Worm (Caenorhabditis elegans) whole organism, L1 larva: ENCODE data around the gene Y67D8B.1.

Source experiments
- C04F5.9 ChIP-seq: sonication (generic microtip); optimal IDR thresholded peaks from 2 replicates; lab custom pipeline; 2016; ENCODE audit warnings: missing genetic modification characterization, missing compliant biosample characterization
- C16A3.4 ChIP-seq: fragments of 150-350 bp; optimal IDR thresholded peaks from 2 replicates; lab custom pipeline; 2014; ENCODE audit warnings: missing biosample characterization, missing genetic modification characterization
- aha-1 ChIP-seq: fragments of 150-350 bp; optimal IDR thresholded peaks from 2 replicates; lab custom pipeline; 2014; ENCODE audit warnings: missing biosample characterization, missing genetic modification characterization
- alr-1 ChIP-seq: fragments of 200-800 bp; sonication (Bioruptor generic); optimal IDR thresholded peaks from 2 replicates; lab custom pipeline; 2018; ENCODE audit warnings: borderline replicate concordance, mild to moderate bottlenecking, missing genetic modification characterization, missing compliant biosample characterization
- aly-2 ChIP-seq: fragments of 150-350 bp; optimal IDR thresholded peaks from 2 replicates; lab custom pipeline; 2014; ENCODE audit warnings: missing biosample characterization, missing genetic modification characterization
- ceh-63 ChIP-seq: fragments of 200-800 bp; sonication (Bioruptor generic); optimal IDR thresholded peaks from 2 replicates; lab custom pipeline; 2018; ENCODE audit warnings: mild to moderate bottlenecking, missing genetic modification characterization, missing compliant biosample characterization
- ceh-8 ChIP-seq: fragments of 200-800 bp; sonication (Bioruptor generic); optimal IDR thresholded peaks from 2 replicates; lab custom pipeline; 2018; ENCODE audit warnings: mild to moderate bottlenecking, missing genetic modification characterization, moderate library complexity, missing compliant biosample characterization
- ceh-90 ChIP-seq: sonication (generic microtip); optimal IDR thresholded peaks from 2 replicates; lab custom pipeline; 2016; ENCODE audit warnings: missing genetic modification characterization, missing compliant biosample characterization
- efl-1 ChIP-seq, 4 experiments: fragments of 150-350 bp; optimal IDR thresholded peaks in 3 of 4; peaks in 1 of 4; 1 replicate in 1 of 4; 2 replicates in 3 of 4; lab custom pipeline; 2014; ENCODE audit warnings: missing biosample characterization in 2 of 4, missing genetic modification characterization in 2 of 4, missing genetic modification reagents in 2 of 4
- egl-13 ChIP-seq: sonication (generic microtip); optimal IDR thresholded peaks from 2 replicates; lab custom pipeline; 2016; ENCODE audit warnings: missing genotype, missing genetic modification reagents, missing genetic modification characterization, missing compliant biosample characterization
- egl-27 ChIP-seq, 2 experiments: fragments of 150-350 bp in 1 of 2; sonication (generic microtip); optimal IDR thresholded peaks; 3 replicates each; lab custom pipeline; 2017 to 2018; ENCODE audit warnings: missing biosample characterization in 2 of 2, missing genetic modification characterization in 2 of 2, missing genetic modification reagents in 2 of 2
- elt-3 ChIP-seq, 6 experiments: fragments of 150-350 bp in 1 of 6; sonication (generic microtip); optimal IDR thresholded peaks; 2 replicates each; lab custom pipeline; 2017 to 2018; ENCODE audit warnings: missing biosample characterization in 6 of 6, missing genetic modification characterization in 6 of 6, inconsistent platforms in 1 of 6
- ets-5 ChIP-seq: fragments of 200-800 bp; sonication (Bioruptor generic); IDR thresholded peaks from 2 replicates; pipeline ENCODE4 v1.3.6; 2022; ENCODE audit warnings: missing genetic modification characterization, missing compliant biosample characterization
- fkh-10 ChIP-seq: sonication (generic microtip); optimal IDR thresholded peaks from 2 replicates; lab custom pipeline; 2017; ENCODE audit warnings: missing biosample characterization, missing genetic modification reagents, missing genetic modification characterization
- fkh-8 ChIP-seq: sonication (generic microtip); optimal IDR thresholded peaks from 2 replicates; lab custom pipeline; 2016; ENCODE audit warnings: mild to moderate bottlenecking, missing genetic modification characterization, missing compliant biosample characterization
- fos-1 ChIP-seq: fragments of 150-350 bp; optimal IDR thresholded peaks from 2 replicates; lab custom pipeline; 2014; ENCODE audit warnings: missing biosample characterization, missing genetic modification characterization
- hlh-17 ChIP-seq: fragments of 200-800 bp; sonication (Bioruptor generic); optimal IDR thresholded peaks from 2 replicates; lab custom pipeline; 2018; ENCODE audit warnings: missing genetic modification characterization, mild to moderate bottlenecking, missing compliant biosample characterization, moderate library complexity, borderline replicate concordance
- hlh-4 ChIP-seq: sonication (generic microtip); optimal IDR thresholded peaks from 2 replicates; lab custom pipeline; 2016; ENCODE audit warnings: mild to moderate bottlenecking, missing genetic modification characterization, missing compliant biosample characterization
- hpl-2 ChIP-seq: fragments of 150-350 bp; optimal IDR thresholded peaks from 2 replicates; lab custom pipeline; 2014; ENCODE audit warnings: missing biosample characterization, missing genetic modification reagents, missing genetic modification characterization
- irx-1 ChIP-seq: sonication (generic microtip); optimal IDR thresholded peaks from 2 replicates; lab custom pipeline; 2016; ENCODE audit warnings: missing genetic modification characterization, missing compliant biosample characterization
- lin-13 ChIP-seq: fragments of 150-350 bp; optimal IDR thresholded peaks from 2 replicates; lab custom pipeline; 2014; ENCODE audit warnings: missing biosample characterization, missing genetic modification reagents, missing genetic modification characterization
- lin-14 ChIP-seq: fragments of 200-800 bp; sonication (Bioruptor generic); optimal IDR thresholded peaks from 2 replicates; lab custom pipeline; 2018; ENCODE audit warnings: mild to moderate bottlenecking, missing genetic modification characterization, moderate library complexity, missing compliant biosample characterization
- lin-15B ChIP-seq: fragments of 150-350 bp; sonication (generic microtip); optimal IDR thresholded peaks from 3 replicates; lab custom pipeline; 2014; ENCODE audit warnings: missing biosample characterization, missing genetic modification characterization
- lin-35 ChIP-seq, 2 experiments: fragments of 150-350 bp; optimal IDR thresholded peaks; 2 replicates each; lab custom pipeline; 2014; ENCODE audit warnings: missing biosample characterization in 2 of 2, missing genetic modification characterization in 2 of 2, missing genetic modification reagents in 2 of 2
- lir-3 ChIP-seq: sonication (generic microtip); optimal IDR thresholded peaks from 2 replicates; lab custom pipeline; 2016; ENCODE audit warnings: mild to moderate bottlenecking, missing genetic modification characterization, moderate library complexity, missing compliant biosample characterization; ENCODE audit not compliant: poor library complexity
- mab-9 ChIP-seq: fragments of 200-800 bp; sonication (Bioruptor generic); IDR thresholded peaks from 2 replicates; pipeline ENCODE4 v1.3.6; 2022; ENCODE audit warnings: missing genetic modification reagents, missing genetic modification characterization, missing compliant biosample characterization
- mdl-1 ChIP-seq, 2 experiments: fragments of 150-350 bp; optimal IDR thresholded peaks; 2 replicates each; lab custom pipeline; 2014 to 2017; ENCODE audit warnings: missing biosample characterization in 2 of 2, missing genetic modification characterization in 2 of 2, inconsistent platforms in 1 of 2
- nhr-11 ChIP-seq: fragments of 150-350 bp; optimal IDR thresholded peaks from 2 replicates; lab custom pipeline; 2014; ENCODE audit warnings: missing biosample characterization, missing genetic modification characterization
- nhr-12 ChIP-seq: sonication (generic microtip); optimal IDR thresholded peaks from 2 replicates; lab custom pipeline; 2017; ENCODE audit warnings: missing biosample characterization, missing genetic modification characterization
- nhr-237 ChIP-seq: fragments of 150-350 bp; optimal IDR thresholded peaks from 2 replicates; lab custom pipeline; 2014; ENCODE audit warnings: missing biosample characterization, missing genetic modification characterization
- nhr-47 ChIP-seq: sonication (generic microtip); optimal IDR thresholded peaks from 2 replicates; lab custom pipeline; 2016; ENCODE audit warnings: mild to moderate bottlenecking, missing genetic modification characterization, moderate library complexity, missing compliant biosample characterization
- nhr-71 ChIP-seq: sonication (generic microtip); optimal IDR thresholded peaks from 2 replicates; lab custom pipeline; 2016; ENCODE audit warnings: mild to moderate bottlenecking, missing genetic modification characterization, moderate library complexity, missing compliant biosample characterization
- nhr-76 ChIP-seq: sonication (generic microtip); optimal IDR thresholded peaks from 2 replicates; lab custom pipeline; 2017; ENCODE audit warnings: missing biosample characterization, missing genetic modification characterization
- nhr-84 ChIP-seq: sonication (generic microtip); optimal IDR thresholded peaks from 2 replicates; lab custom pipeline; 2017; ENCODE audit warnings: missing biosample characterization, missing genetic modification characterization
- nhr-85 ChIP-seq: sonication (generic microtip); peaks from one replicate; lab custom pipeline; 2016; ENCODE audit warnings: missing genetic modification characterization, inconsistent platforms, missing compliant biosample characterization
- pqm-1 ChIP-seq: sonication (generic microtip); optimal IDR thresholded peaks from 3 replicates; lab custom pipeline; 2017; ENCODE audit warnings: missing biosample characterization, missing genetic modification characterization
- snu-23 ChIP-seq: sonication (generic microtip); optimal IDR thresholded peaks from 2 replicates; lab custom pipeline; 2016; ENCODE audit warnings: missing genetic modification characterization, missing compliant biosample characterization
- sox-4 ChIP-seq: sonication (generic microtip); optimal IDR thresholded peaks from 2 replicates; lab custom pipeline; 2016; ENCODE audit warnings: missing genetic modification characterization, missing compliant biosample characterization
- sptf-1 ChIP-seq: fragments of 150-350 bp; optimal IDR thresholded peaks from 2 replicates; lab custom pipeline; 2014; ENCODE audit warnings: missing biosample characterization, missing genetic modification characterization
- sup-37 ChIP-seq: fragments of 200-800 bp; sonication (Bioruptor generic); optimal IDR thresholded peaks from 2 replicates; lab custom pipeline; 2018; ENCODE audit warnings: mild to moderate bottlenecking, missing genetic modification characterization, missing compliant biosample characterization
- tlp-1 ChIP-seq: fragments of 150-350 bp; optimal IDR thresholded peaks from 2 replicates; lab custom pipeline; 2014; ENCODE audit warnings: missing biosample characterization, missing genetic modification characterization
- unc-30 ChIP-seq: sonication (generic microtip); optimal IDR thresholded peaks from 2 replicates; lab custom pipeline; 2017; ENCODE audit warnings: missing biosample characterization, missing genetic modification characterization
- unc-62 ChIP-seq: fragments of 150-350 bp; optimal IDR thresholded peaks from 2 replicates; lab custom pipeline; 2014; ENCODE audit warnings: missing biosample characterization, missing genetic modification reagents, missing genetic modification characterization
- unc-98 ChIP-seq: fragments of 200-800 bp; sonication (Bioruptor generic); IDR thresholded peaks from 2 replicates; pipeline ENCODE4 v1.3.6; 2022; ENCODE audit warnings: missing genetic modification characterization, missing compliant biosample characterization
- xbp-1 ChIP-seq: sonication (generic microtip); optimal IDR thresholded peaks from 2 replicates; lab custom pipeline; 2016; ENCODE audit warnings: missing genetic modification characterization, missing compliant biosample characterization
- zag-1 ChIP-seq: fragments of 150-350 bp; optimal IDR thresholded peaks from 2 replicates; lab custom pipeline; 2014; ENCODE audit warnings: missing biosample characterization, missing genetic modification characterization
- ztf-4 ChIP-seq: fragments of 150-350 bp; optimal IDR thresholded peaks from 2 replicates; lab custom pipeline; 2014; ENCODE audit warnings: missing biosample characterization, missing genetic modification characterization

The Y67D8B.1 gene

ce11 chrIV:3160785-3161184 lies 11.6 kb downstream of the Y67D8B.1 start (continued):
- peak; percentile 79 for TF ChIP-seq fkh-10 (GFP tag; lab: Kevin White, UChicago)
- TF ChIP-seq lir-3 (tag; lab: Kevin White, UChicago) = peak; percentile 66
- peak; percentile 96 for TF ChIP-seq nhr-85 (tag; lab: Kevin White, UChicago)
- TF ChIP-seq hpl-2 (GFP tag; lab: Kevin White, UChicago) = peak; percentile 29
- TF ChIP-seq sup-37 (GFP tag; lab: Kevin White, UChicago) = no peak
- no peak for TF ChIP-seq ceh-90
- peak; percentile 98 for TF ChIP-seq lin-14 (GFP tag; lab: Kevin White, UChicago)
- peak; percentile 62 for TF ChIP-seq nhr-237 (tag; lab: Kevin White, UChicago)
- TF ChIP-seq C16A3.4 = peak; percentile 66
- TF ChIP-seq hlh-17 (GFP tag; lab: Kevin White, UChicago) = no peak
- peak; percentile 81 for TF ChIP-seq fos-1 (tag; lab: Kevin White, UChicago)
- peak; percentile 88 for TF ChIP-seq fkh-8 (tag; lab: Kevin White, UChicago)
- peak; percentile 20 for TF ChIP-seq sox-4 (tag; lab: Kevin White, UChicago)
- no peak for TF ChIP-seq sptf-1 (tag; lab: Kevin White, UChicago)
- peak; percentile 76 for TF ChIP-seq nhr-11
- TF ChIP-seq ceh-63 (GFP tag; lab: Kevin White, UChicago) = no peak
- TF ChIP-seq irx-1 (tag; lab: Kevin White, UChicago) = peak; percentile 90
- peak; percentile 89 for TF ChIP-seq ztf-4 (tag; lab: Kevin White, UChicago)
- TF ChIP-seq pqm-1 = peak; percentile 9
- TF ChIP-seq nhr-84 (tag; lab: Kevin White, UChicago) = no peak
- TF ChIP-seq aly-2 = peak; percentile 63
- peak; percentile 80 for TF ChIP-seq xbp-1 (tag; lab: Kevin White, UChicago)
- no peak for TF ChIP-seq nhr-12
- TF ChIP-seq snu-23 = peak; percentile 95
- TF ChIP-seq unc-62 (GFP tag; lab: Kevin White, UChicago) = no peak
- TF ChIP-seq nhr-76 (tag; lab: Kevin White, UChicago) = no peak
- TF ChIP-seq efl-1 (optimal IDR thresholded peaks at IDR 0.05; lab: Kevin White, UChicago) = peak; percentile 81 to 88
- peak; percentile 57 to 96 for TF ChIP-seq efl-1 (GFP tag; optimal IDR thresholded peaks at IDR 0.05 in 1 of 2; lab: Kevin White, UChicago)
- TF ChIP-seq elt-3 (tag; optimal IDR thresholded peaks at IDR 0.05; lab: Kevin White, UChicago) = peak in 2 of 6 experiments; percentile 41 to 70
- TF ChIP-seq lin-35 (GFP tag; optimal IDR thresholded peaks at IDR 0.05; lab: Kevin White, UChicago) = peak; percentile 75 to 77
- TF ChIP-seq aha-1 (tag; lab: Kevin White, UChicago) = peak; percentile 10
- peak in 1 of 2 experiments; percentile 94 for TF ChIP-seq mdl-1 (tag; optimal IDR thresholded peaks at IDR 0.05; lab: Kevin White, UChicago)
- TF ChIP-seq alr-1 (tag; lab: Kevin White, UChicago) = no peak
- peak; percentile 89 for TF ChIP-seq ceh-8 (GFP tag; lab: Kevin White, UChicago)
- TF ChIP-seq nhr-71 = peak; percentile 96
- TF ChIP-seq mab-9 (GFP tag; lab: Robert Waterston, UW) = peak; percentile 42; the same call in 1 of the 2 replicates
- peak; percentile 19 for TF ChIP-seq lin-15B
- no peak for TF ChIP-seq C04F5.9 (tag; lab: Kevin White, UChicago)
- TF ChIP-seq zag-1 (tag; lab: Kevin White, UChicago) = peak; percentile 62
- no peak for TF ChIP-seq unc-30 (tag; lab: Kevin White, UChicago)
- TF ChIP-seq egl-27 (tag; optimal IDR thresholded peaks at IDR 0.05; lab: Kevin White, UChicago) = peak; percentile 84 to 87
- peak; percentile 63 for TF ChIP-seq lin-13 (GFP tag; lab: Kevin White, UChicago)
- TF ChIP-seq ets-5 (GFP tag; lab: Robert Waterston, UW) = no peak
- TF ChIP-seq egl-13 (tag; lab: Kevin White, UChicago) = peak; percentile 52
- no peak for TF ChIP-seq unc-98 (GFP tag; lab: Robert Waterston, UW)
- peak; percentile 92 for TF ChIP-seq nhr-47
- no peak for TF ChIP-seq tlp-1
- TF ChIP-seq hlh-4 (tag; lab: Kevin White, UChicago) = no peak
